Worm (Caenorhabditis elegans) whole organism, late embryonic: Measurements from ENCODE around the gene R07E3.6.
A peak's percentile ranks its signal among the peaks of the same experiment; 100 is the strongest.

Source experiments
- C08G9.2 ChIP-seq: sonication (generic microtip); optimal IDR thresholded peaks from 2 replicates; lab custom pipeline; 2016; ENCODE audit warnings: mild to moderate bottlenecking, missing genetic modification characterization, moderate library complexity, missing compliant biosample characterization
- K02D7.2 ChIP-seq: sonication (generic microtip); optimal IDR thresholded peaks from 2 replicates; lab custom pipeline; 2017; ENCODE audit warnings: mild to moderate bottlenecking, missing genetic modification characterization, missing compliant biosample characterization
- Y22D7AL.16 ChIP-seq: sonication (generic microtip); optimal IDR thresholded peaks from 2 replicates; lab custom pipeline; 2016; ENCODE audit warnings: missing genetic modification characterization, missing compliant biosample characterization
- ama-1 ChIP-seq: fragments of 150-350 bp; optimal IDR thresholded peaks from 2 replicates; lab custom pipeline; 2014
- ceh-18 ChIP-seq: sonication (generic microtip); optimal IDR thresholded peaks from 2 replicates; lab custom pipeline; 2016; ENCODE audit warnings: missing genetic modification characterization, missing compliant biosample characterization
- ceh-2 ChIP-seq: sonication (generic microtip); optimal IDR thresholded peaks from 2 replicates; lab custom pipeline; 2016; ENCODE audit warnings: missing genotype, missing genetic modification characterization, missing compliant biosample characterization
- ceh-22 ChIP-seq: sonication (generic microtip); optimal IDR thresholded peaks from 2 replicates; lab custom pipeline; 2017; ENCODE audit warnings: missing biosample characterization, missing genetic modification characterization
- ceh-24 ChIP-seq: sonication (generic microtip); optimal IDR thresholded peaks from 2 replicates; lab custom pipeline; 2016; ENCODE audit warnings: mild to moderate bottlenecking, missing genetic modification characterization, missing compliant biosample characterization
- ceh-30 ChIP-seq: fragments of 150-350 bp; optimal IDR thresholded peaks from 2 replicates; lab custom pipeline; 2014; ENCODE audit warnings: missing biosample characterization, missing genetic modification characterization
- ceh-31 ChIP-seq: sonication (generic microtip); optimal IDR thresholded peaks from 2 replicates; lab custom pipeline; 2016; ENCODE audit warnings: missing genetic modification characterization, missing compliant biosample characterization
- ceh-34 ChIP-seq: sonication (generic microtip); optimal IDR thresholded peaks from 2 replicates; lab custom pipeline; 2016; ENCODE audit warnings: mild to moderate bottlenecking, missing genetic modification characterization, missing compliant biosample characterization
- ceh-45 ChIP-seq: fragments of 200-800 bp; sonication (Bioruptor generic); IDR thresholded peaks from 2 replicates; pipeline ENCODE4 v1.3.6; 2022; ENCODE audit warnings: missing genetic modification reagents, missing genetic modification characterization, missing compliant biosample characterization
- ceh-9 ChIP-seq: sonication (generic microtip); optimal IDR thresholded peaks from 2 replicates; lab custom pipeline; 2016; ENCODE audit warnings: mild to moderate bottlenecking, missing genetic modification characterization, inconsistent platforms, missing compliant biosample characterization
- che-1 ChIP-seq: sonication (generic microtip); optimal IDR thresholded peaks from 2 replicates; lab custom pipeline; 2016; ENCODE audit warnings: mild to moderate bottlenecking, missing genetic modification characterization, missing compliant biosample characterization
- elt-2 ChIP-seq: sonication (generic microtip); optimal IDR thresholded peaks from 2 replicates; lab custom pipeline; 2016; ENCODE audit warnings: missing genetic modification reagents, missing genetic modification characterization, missing compliant biosample characterization
- ets-4 ChIP-seq: sonication (generic microtip); optimal IDR thresholded peaks from 2 replicates; lab custom pipeline; 2016; ENCODE audit warnings: missing genetic modification characterization, missing compliant biosample characterization
- eyg-1 ChIP-seq: sonication (generic microtip); optimal IDR thresholded peaks from 2 replicates; lab custom pipeline; 2016; ENCODE audit warnings: missing genotype, missing genetic modification characterization, missing compliant biosample characterization
- fax-1 ChIP-seq: sonication (generic microtip); optimal IDR thresholded peaks from 2 replicates; lab custom pipeline; 2016; ENCODE audit warnings: missing genotype, missing genetic modification characterization, missing compliant biosample characterization
- fkh-10 ChIP-seq: fragments of 150-350 bp; optimal IDR thresholded peaks from 2 replicates; lab custom pipeline; 2014; ENCODE audit warnings: missing biosample characterization, missing genetic modification reagents, missing genetic modification characterization
- hlh-13 ChIP-seq: fragments of 200-800 bp; sonication (Bioruptor generic); optimal IDR thresholded peaks from 2 replicates; lab custom pipeline; 2018; ENCODE audit warnings: mild to moderate bottlenecking, missing genetic modification characterization, missing compliant biosample characterization
- hlh-15 ChIP-seq: sonication (generic microtip); optimal IDR thresholded peaks from 2 replicates; lab custom pipeline; 2016; ENCODE audit warnings: missing genetic modification characterization, missing compliant biosample characterization
- hlh-6 ChIP-seq: sonication (generic microtip); optimal IDR thresholded peaks from 2 replicates; lab custom pipeline; 2016; ENCODE audit warnings: missing genotype, missing genetic modification characterization, missing compliant biosample characterization
- lin-11 ChIP-seq: fragments of 200-800 bp; sonication (Bioruptor generic); optimal IDR thresholded peaks from 2 replicates; lab custom pipeline; 2018; ENCODE audit warnings: mild to moderate bottlenecking, missing genetic modification characterization, missing compliant biosample characterization
- nhr-11 ChIP-seq: fragments of 150-350 bp; optimal IDR thresholded peaks from 2 replicates; lab custom pipeline; 2014; ENCODE audit warnings: missing biosample characterization, missing genetic modification characterization
- npax-4 ChIP-seq: sonication (generic microtip); optimal IDR thresholded peaks from 2 replicates; lab custom pipeline; 2016; ENCODE audit warnings: missing genetic modification characterization, missing compliant biosample characterization
- odd-2 ChIP-seq: sonication (generic microtip); optimal IDR thresholded peaks from 2 replicates; lab custom pipeline; 2017; ENCODE audit warnings: antibody characterized with exemption, mild to moderate bottlenecking, missing genetic modification characterization, missing compliant biosample characterization
- pqm-1 ChIP-seq: sonication (generic microtip); optimal IDR thresholded peaks from 2 replicates; lab custom pipeline; 2016; ENCODE audit warnings: missing genetic modification characterization, missing compliant biosample characterization
- pros-1 ChIP-seq: fragments of 150-350 bp; optimal IDR thresholded peaks from 2 replicates; lab custom pipeline; 2014; ENCODE audit warnings: missing biosample characterization, missing genetic modification reagents, missing genetic modification characterization
- ref-2 ChIP-seq: sonication (generic microtip); optimal IDR thresholded peaks from 2 replicates; lab custom pipeline; 2016; ENCODE audit warnings: missing genetic modification characterization, missing compliant biosample characterization
- rnt-1 ChIP-seq: sonication (generic microtip); optimal IDR thresholded peaks from 2 replicates; lab custom pipeline; 2016; ENCODE audit warnings: missing genetic modification characterization, missing compliant biosample characterization
- syd-9 ChIP-seq: sonication (generic microtip); optimal IDR thresholded peaks from 2 replicates; lab custom pipeline; 2016; ENCODE audit warnings: mild to moderate bottlenecking, missing genetic modification characterization, moderate library complexity, missing compliant biosample characterization
- tbx-2 ChIP-seq: sonication (generic microtip); optimal IDR thresholded peaks from 2 replicates; lab custom pipeline; 2016; ENCODE audit warnings: missing genetic modification characterization, missing compliant biosample characterization
- ttx-3 ChIP-seq: sonication (generic microtip); optimal IDR thresholded peaks from 2 replicates; lab custom pipeline; 2016; ENCODE audit warnings: missing genetic modification reagents, missing genetic modification characterization, missing compliant biosample characterization
- unc-42 ChIP-seq: sonication (generic microtip); optimal IDR thresholded peaks from 2 replicates; lab custom pipeline; 2016; ENCODE audit warnings: missing genotype, missing genetic modification characterization, missing compliant biosample characterization
- unc-55 ChIP-seq: sonication (generic microtip); optimal IDR thresholded peaks from 2 replicates; lab custom pipeline; 2017; ENCODE audit warnings: missing biosample characterization, missing genetic modification reagents, missing genetic modification characterization
- zip-5 ChIP-seq: sonication (generic microtip); optimal IDR thresholded peaks from 2 replicates; lab custom pipeline; 2016; ENCODE audit warnings: missing genetic modification characterization, missing compliant biosample characterization
- ztf-16 ChIP-seq: sonication (generic microtip); optimal IDR thresholded peaks from 2 replicates; lab custom pipeline; 2017; ENCODE audit warnings: missing genetic modification characterization, missing compliant biosample characterization

The R07E3.6 gene

ce11 chrX:10327323-10328022, 10.0 kb downstream of the R07E3.6 start, which contains the start of gene acl-5:
Gene acl-5, minus strand, starts transcription at chrX:10327456.
- TF ChIP-seq pqm-1 (tag; lab: Kevin White, UChicago) (no peak), ceh-9 (tag; lab: Kevin White, UChicago) (no peak), unc-42 (tag; lab: Kevin White, UChicago) (no peak), ceh-22 (tag; lab: Kevin White, UChicago) (no peak), ceh-2 (no peak), unc-55 (no peak), ztf-16 (tag; lab: Kevin White, UChicago) (no peak)
- TF ChIP-seq, all 69 proteins: peak for 0

- TF ChIP-seq ets-4 (tag; lab: Kevin White, UChicago): no peak
- TF ChIP-seq zip-5 (tag; lab: Kevin White, UChicago): no peak
- peak; percentile 5 for TF ChIP-seq ceh-18 (tag; lab: Kevin White, UChicago)
- TF ChIP-seq npax-4 (tag; lab: Kevin White, UChicago): no peak
- TF ChIP-seq fkh-10 (GFP tag; lab: Kevin White, UChicago): no peak
- no peak for TF ChIP-seq lin-11 (tag; lab: Kevin White, UChicago)
- peak; percentile 24 for TF ChIP-seq rnt-1 (tag; lab: Kevin White, UChicago)
- no peak for TF ChIP-seq ztf-16 (tag; lab: Kevin White, UChicago)
- no peak for TF ChIP-seq eyg-1 (tag; lab: Kevin White, UChicago)
- TF ChIP-seq ceh-24 (tag; lab: Kevin White, UChicago): no peak
- no peak for TF ChIP-seq hlh-15
- TF ChIP-seq che-1 (tag; lab: Kevin White, UChicago): no peak
- TF ChIP-seq odd-2 (tag; lab: Kevin White, UChicago): no peak
- no peak for TF ChIP-seq hlh-13
- TF ChIP-seq fax-1 (tag; lab: Kevin White, UChicago): no peak
- TF ChIP-seq hlh-6 (tag; lab: Kevin White, UChicago): no peak
- no peak for TF ChIP-seq ttx-3 (tag; lab: Kevin White, UChicago)
- peak; percentile 39 for TF ChIP-seq unc-42 (tag; lab: Kevin White, UChicago)
- no peak for TF ChIP-seq ref-2 (tag; lab: Kevin White, UChicago)
- peak; percentile 25 for TF ChIP-seq unc-55
- TF ChIP-seq elt-2 (tag; lab: Kevin White, UChicago): no peak
- no peak for TF ChIP-seq Y22D7AL.16 (tag; lab: Kevin White, UChicago)
- no peak for TF ChIP-seq ceh-30 (tag; lab: Kevin White, UChicago)
- TF ChIP-seq ama-1: no peak
- TF ChIP-seq ceh-34 (tag; lab: Kevin White, UChicago): peak; percentile 0
- TF ChIP-seq ceh-45 (GFP tag; lab: Robert Waterston, UW): no peak
- TF ChIP-seq C08G9.2 (tag; lab: Kevin White, UChicago): no peak
- no peak for TF ChIP-seq K02D7.2 (tag; lab: Kevin White, UChicago)
- peak; percentile 41 for TF ChIP-seq ceh-31 (tag; lab: Kevin White, UChicago)
- TF ChIP-seq pqm-1 (tag; lab: Kevin White, UChicago): no peak
- TF ChIP-seq tbx-2 (tag; lab: Kevin White, UChicago): peak; percentile 20
- no peak for TF ChIP-seq nhr-11 (tag; lab: Kevin White, UChicago)
- peak; percentile 10 for TF ChIP-seq syd-9 (tag; lab: Kevin White, UChicago)
- TF ChIP-seq, all 69 proteins: peak for 8
These were observed 14.6 kb downstream of the R07E3.6 start for ce11 chrX:10332035-10332614.

ce11 chrX:10333301-10333854, 15.9 kb downstream of the R07E3.6 start, which contains the start of gene R07E3.4:
Gene R07E3.4, minus strand, starts transcription at chrX:10333351.
- TF ChIP-seq pros-1 (tag; lab: Kevin White, UChicago): no peak
